Fruit fly (Drosophila melanogaster) whole organism, adult: ENCODE data around the gene CG44008.

ENCODE experiments used
- CG11617 ChIP-seq: fragments of 200-800 bp; sonication (Bioruptor generic); optimal IDR thresholded peaks from 2 replicates; lab custom pipeline; 2017; ENCODE audit warnings: mild to moderate bottlenecking, missing biosample characterization, missing genetic modification reagents, missing genetic modification characterization
- CG14711 ChIP-seq: fragments of 200-800 bp; sonication (Bioruptor generic); optimal IDR thresholded peaks from 2 replicates; lab custom pipeline; 2018; ENCODE audit warnings: missing biosample characterization, mild to moderate bottlenecking, missing genetic modification characterization, moderate library complexity
- CG33017 ChIP-seq: fragments of 200-800 bp; sonication (Bioruptor generic); optimal IDR thresholded peaks from 2 replicates; lab custom pipeline; 2018; ENCODE audit warnings: missing biosample characterization, mild to moderate bottlenecking, missing genetic modification characterization, moderate library complexity
- CG5204 ChIP-seq: fragments of 200-800 bp; sonication (Bioruptor generic); optimal IDR thresholded peaks from 2 replicates; lab custom pipeline; 2016; ENCODE audit warnings: missing biosample characterization, missing genetic modification characterization
- CG7045 ChIP-seq: fragments of 200-800 bp; sonication (Bioruptor generic); optimal IDR thresholded peaks from 2 replicates; lab custom pipeline; 2017; ENCODE audit warnings: missing biosample characterization, mild to moderate bottlenecking, missing genetic modification characterization
- Clk ChIP-seq: fragments of 200-800 bp; sonication (Bioruptor generic); optimal IDR thresholded peaks from 2 replicates; lab custom pipeline; 2017; ENCODE audit warnings: missing biosample characterization, missing genetic modification characterization
- Crg-1 ChIP-seq: fragments of 200-800 bp; sonication (Bioruptor generic); optimal IDR thresholded peaks from 2 replicates; lab custom pipeline; 2016; ENCODE audit warnings: missing biosample characterization, missing genetic modification characterization
- Mnt ChIP-seq: fragments of 200-800 bp; sonication (Bioruptor generic); optimal IDR thresholded peaks from 2 replicates; lab custom pipeline; 2016; ENCODE audit warnings: missing biosample characterization, mild to moderate bottlenecking, missing genetic modification characterization
- cic ChIP-seq: fragments of 200-800 bp; sonication (Bioruptor generic); optimal IDR thresholded peaks from 2 replicates; lab custom pipeline; 2017; ENCODE audit warnings: missing biosample characterization, mild to moderate bottlenecking, missing genetic modification characterization, moderate library complexity
- cnc ChIP-seq, 2 experiments: fragments of >200 bp; optimal IDR thresholded peaks; 2 replicates each; lab custom pipeline; 2017
- kay ChIP-seq: fragments of 200-800 bp; sonication (Bioruptor generic); peaks from one replicate; lab custom pipeline; 2016; ENCODE audit warnings: missing biosample characterization, missing genetic modification characterization, borderline replicate concordance
- pad ChIP-seq: fragments of 200-800 bp; sonication (Bioruptor generic); optimal IDR thresholded peaks from 3 replicates; lab custom pipeline; 2017; ENCODE audit warnings: missing biosample characterization, missing genetic modification characterization, mild to moderate bottlenecking, moderate library complexity, missing genetic modification reagents
- tj ChIP-seq: fragments of 200-800 bp; sonication (Bioruptor generic); optimal IDR thresholded peaks from 3 replicates; lab custom pipeline; 2017; ENCODE audit warnings: missing biosample characterization, mild to moderate bottlenecking, missing genetic modification characterization, moderate library complexity
- toe ChIP-seq: fragments of 200-800 bp; sonication (Bioruptor generic); optimal IDR thresholded peaks from 2 replicates; lab custom pipeline; 2016; ENCODE audit warnings: missing biosample characterization, missing genetic modification characterization

- TF ChIP-seq CG11617 (GFP tag; lab: Kevin White, UChicago) (no peak), CG5204 (GFP tag; lab: Kevin White, UChicago) (no peak), cic (no peak), Mnt (GFP tag; lab: Kevin White, UChicago) (peak; percentile 4), toe (GFP tag; lab: Kevin White, UChicago) (no peak), tj (GFP tag; lab: Kevin White, UChicago) (no peak), CG14711 (tag; lab: Kevin White, UChicago) (peak; percentile 13), CG33017 (tag; lab: Kevin White, UChicago) (no peak), Clk (GFP tag; lab: Kevin White, UChicago) (no peak), cnc (optimal IDR thresholded peaks at IDR 0.05; lab: Kevin White, UChicago) (no peak), Crg-1 (GFP tag; lab: Kevin White, UChicago) (peak; percentile 45), kay (no peak), pad (GFP tag; lab: Kevin White, UChicago) (peak; percentile 35), CG7045 (no peak)
Observed at dm6 chr2L:11829277-11829676, 13.0 kb downstream of the CG44008 start, which contains the start of gene esc.
